Worm (Caenorhabditis elegans) whole organism, L1 larva: ENCODE measurements around the gene F21C10.7.

Experiments used
- alr-1 ChIP-seq: fragments of 200-800 bp; sonication (Bioruptor generic); optimal IDR thresholded peaks from 2 replicates; lab custom pipeline; 2018; ENCODE audit warnings: borderline replicate concordance, mild to moderate bottlenecking, missing genetic modification characterization, missing compliant biosample characterization
- aly-2 ChIP-seq: fragments of 150-350 bp; optimal IDR thresholded peaks from 2 replicates; lab custom pipeline; 2014; ENCODE audit warnings: missing biosample characterization, missing genetic modification characterization
- ama-1 ChIP-seq: fragments of 150-350 bp; optimal IDR thresholded peaks from 2 replicates; lab custom pipeline; 2014
- fkh-10 ChIP-seq: sonication (generic microtip); optimal IDR thresholded peaks from 2 replicates; lab custom pipeline; 2017; ENCODE audit warnings: missing biosample characterization, missing genetic modification reagents, missing genetic modification characterization
- lin-39 ChIP-seq: fragments of 150-350 bp; optimal IDR thresholded peaks from 2 replicates; lab custom pipeline; 2014; ENCODE audit warnings: missing biosample characterization, missing genetic modification reagents, missing genetic modification characterization
- nhr-12 ChIP-seq: sonication (generic microtip); optimal IDR thresholded peaks from 2 replicates; lab custom pipeline; 2017; ENCODE audit warnings: missing biosample characterization, missing genetic modification characterization
- pqm-1 ChIP-seq: sonication (generic microtip); optimal IDR thresholded peaks from 3 replicates; lab custom pipeline; 2017; ENCODE audit warnings: missing biosample characterization, missing genetic modification characterization
- snpc-4 ChIP-seq: fragments of 150-350 bp; optimal IDR thresholded peaks from 2 replicates; lab custom pipeline; 2014; ENCODE audit warnings: missing biosample characterization, missing genetic modification characterization
- tbx-2 ChIP-seq: sonication (generic microtip); optimal IDR thresholded peaks from 2 replicates; lab custom pipeline; 2016; ENCODE audit warnings: missing genetic modification characterization, missing compliant biosample characterization
- unc-130 ChIP-seq: fragments of 150-350 bp; optimal IDR thresholded peaks from 2 replicates; lab custom pipeline; 2017; ENCODE audit warnings: missing biosample characterization, missing genetic modification characterization, inconsistent platforms
- unc-62 ChIP-seq: fragments of 150-350 bp; optimal IDR thresholded peaks from 2 replicates; lab custom pipeline; 2014; ENCODE audit warnings: missing biosample characterization, missing genetic modification reagents, missing genetic modification characterization
- vab-15 ChIP-seq: sonication (generic microtip); optimal IDR thresholded peaks from 2 replicates; lab custom pipeline; 2017; ENCODE audit warnings: missing genotype, mild to moderate bottlenecking, missing genetic modification characterization, missing compliant biosample characterization
- zip-4 ChIP-seq: fragments of 200-800 bp; sonication (Bioruptor generic); optimal IDR thresholded peaks from 2 replicates; lab custom pipeline; 2018; ENCODE audit warnings: mild to moderate bottlenecking, missing genetic modification characterization, moderate library complexity, missing compliant biosample characterization

DNA sequence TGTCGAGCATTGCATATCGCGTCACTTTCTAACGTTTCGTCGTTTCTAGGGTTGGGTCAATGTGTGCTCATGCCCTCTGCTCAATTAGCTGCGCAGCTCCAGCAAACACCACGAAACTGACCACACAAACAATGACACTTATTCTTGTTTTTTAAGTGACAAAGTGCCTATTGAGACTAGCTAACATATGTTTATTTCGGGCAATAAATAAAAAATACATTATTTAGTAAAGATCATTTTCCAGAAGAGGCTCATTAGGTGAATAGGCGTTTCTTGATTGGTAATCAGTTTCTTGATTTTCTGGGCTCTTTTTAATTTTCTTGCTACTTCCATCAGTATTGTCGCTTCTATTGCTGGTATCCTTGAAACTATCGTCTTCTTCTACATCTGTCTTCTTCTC, 42.9 kb upstream of the F21C10.7 start, which contains the start of gene T27E4.5:
- TF ChIP-seq aly-2 (tag; lab: Kevin White, UChicago) (no peak), unc-130 (tag; lab: Kevin White, UChicago) (no peak), zip-4 (GFP tag; lab: Kevin White, UChicago) (no peak), fkh-10 (GFP tag; lab: Kevin White, UChicago) (no peak), lin-39 (no peak), alr-1 (tag; lab: Kevin White, UChicago) (no peak), snpc-4 (no peak), vab-15 (tag; lab: Kevin White, UChicago) (no peak), pqm-1 (tag; lab: Kevin White, UChicago) (no peak), nhr-12 (no peak), ama-1 (lab: Kevin White, UChicago) (no peak), tbx-2 (tag; lab: Kevin White, UChicago) (no peak), unc-62 (GFP tag; lab: Kevin White, UChicago) (no peak)
